Worm (Caenorhabditis elegans) whole organism, early embryonic: ENCODE measurements around the gene Y71H2B.2.

Source experiments
- F13C5.2 ChIP-seq: sonication (generic microtip); optimal IDR thresholded peaks from 2 replicates; lab custom pipeline; 2017; ENCODE audit warnings: mild to moderate bottlenecking, missing genetic modification characterization, inconsistent platforms, missing compliant biosample characterization
- aly-1 ChIP-seq: sonication (generic microtip); optimal IDR thresholded peaks from 2 replicates; lab custom pipeline; 2016; ENCODE audit warnings: missing genetic modification characterization, missing compliant biosample characterization
- ama-1 ChIP-seq: fragments of 150-350 bp; optimal IDR thresholded peaks from 2 replicates; lab custom pipeline; 2014
- ceh-13 ChIP-seq: fragments of 200-800 bp; sonication (Bioruptor generic); optimal IDR thresholded peaks from 2 replicates; lab custom pipeline; 2018; ENCODE audit warnings: mild to moderate bottlenecking, missing genetic modification characterization, missing compliant biosample characterization
- ceh-36 ChIP-seq: sonication (generic microtip); optimal IDR thresholded peaks from 2 replicates; lab custom pipeline; 2016; ENCODE audit warnings: missing genetic modification characterization, inconsistent platforms, missing compliant biosample characterization
- ets-7 ChIP-seq: sonication (generic microtip); optimal IDR thresholded peaks from 2 replicates; lab custom pipeline; 2016; ENCODE audit warnings: missing genotype, missing genetic modification characterization, missing compliant biosample characterization
- flt-1 ChIP-seq: fragments of 200-800 bp; sonication (Bioruptor generic); IDR thresholded peaks from 2 replicates; pipeline ENCODE4 v1.3.6; 2022; ENCODE audit warnings: missing genetic modification characterization, missing compliant biosample characterization
- hmbx-1 ChIP-seq: sonication (generic microtip); optimal IDR thresholded peaks from 2 replicates; lab custom pipeline; 2016; ENCODE audit warnings: mild to moderate bottlenecking, missing genetic modification characterization, missing compliant biosample characterization
- hmg-4 ChIP-seq: fragments of 200-800 bp; sonication (Bioruptor generic); optimal IDR thresholded peaks from 2 replicates; lab custom pipeline; 2018; ENCODE audit warnings: mild to moderate bottlenecking, missing genetic modification characterization, missing compliant biosample characterization
- hnd-1 ChIP-seq: sonication (generic microtip); optimal IDR thresholded peaks from 2 replicates; lab custom pipeline; 2016; ENCODE audit warnings: missing genetic modification characterization, missing compliant biosample characterization
- pes-1 ChIP-seq: fragments of 200-800 bp; sonication (Bioruptor generic); IDR thresholded peaks from 2 replicates; pipeline ENCODE4 v1.3.6; 2022; ENCODE audit warnings: missing genetic modification reagents, missing genetic modification characterization, missing compliant biosample characterization
- scrt-1 ChIP-seq: fragments of 200-800 bp; sonication (Bioruptor generic); IDR thresholded peaks from 2 replicates; pipeline ENCODE4 v1.3.6; 2022; ENCODE audit warnings: missing genetic modification characterization, missing compliant biosample characterization
- sea-1 ChIP-seq: fragments of 200-800 bp; sonication (Bioruptor generic); conservative IDR thresholded peaks from 2 replicates; pipeline ENCODE4 v1.3.6; 2022; ENCODE audit warnings: missing genetic modification characterization, missing compliant biosample characterization
- tbx-37 ChIP-seq: fragments of 200-800 bp; sonication (Bioruptor generic); conservative IDR thresholded peaks from 2 replicates; pipeline ENCODE4 v1.3.6; 2022; ENCODE audit warnings: missing genetic modification reagents, missing genetic modification characterization, missing compliant biosample characterization

- TF ChIP-seq sea-1 = no peak
- no peak for TF ChIP-seq scrt-1 (GFP tag; lab: Robert Waterston, UW)
- no peak for TF ChIP-seq aly-1 (tag; lab: Kevin White, UChicago)
- no peak for TF ChIP-seq pes-1 (GFP tag; lab: Robert Waterston, UW)
- no peak for TF ChIP-seq ceh-36 (tag; lab: Kevin White, UChicago)
- TF ChIP-seq flt-1 = no peak
- TF ChIP-seq F13C5.2 (tag; lab: Kevin White, UChicago) = no peak
- no peak for TF ChIP-seq ama-1 (lab: Kevin White, UChicago)
- no peak for TF ChIP-seq hmg-4 (GFP tag; lab: Kevin White, UChicago)
- no peak for TF ChIP-seq hnd-1 (tag; lab: Kevin White, UChicago)
- no peak for TF ChIP-seq hmbx-1 (tag; lab: Kevin White, UChicago)
- TF ChIP-seq ets-7 (tag; lab: Kevin White, UChicago) = no peak
- no peak for TF ChIP-seq tbx-37 (GFP tag; lab: Robert Waterston, UW)
- TF ChIP-seq ceh-13 (GFP tag; lab: Kevin White, UChicago) = no peak
These were observed 24.4 kb upstream of the Y71H2B.2 start for ce11 chrIII:2598491-2599065.
